Worm (Caenorhabditis elegans) whole organism, mixed stage, embryonic: Measurements from ENCODE around the gene snt-1.
A peak's percentile ranks its signal among the peaks of the same experiment; 100 is the strongest.

Source experiments
- blmp-1 ChIP-seq: fragments of 150-350 bp; optimal IDR thresholded peaks from 2 replicates; lab custom pipeline; 2014; ENCODE audit warnings: missing biosample characterization, missing genetic modification characterization
- ceh-39 ChIP-seq: fragments of 150-350 bp; optimal IDR thresholded peaks from 2 replicates; lab custom pipeline; 2014; ENCODE audit warnings: missing biosample characterization, missing genetic modification characterization
- ceh-43 ChIP-seq: fragments of 200-800 bp; sonication (Bioruptor generic); optimal IDR thresholded peaks from 2 replicates; lab custom pipeline; 2018; ENCODE audit warnings: mild to moderate bottlenecking, missing genetic modification characterization, moderate library complexity, missing compliant biosample characterization
- ceh-83 ChIP-seq: fragments of 200-800 bp; sonication (Bioruptor generic); optimal IDR thresholded peaks from 2 replicates; lab custom pipeline; 2018; ENCODE audit warnings: mild to moderate bottlenecking, missing genetic modification characterization, missing compliant biosample characterization
- ces-1 ChIP-seq: fragments of 150-350 bp; optimal IDR thresholded peaks from 2 replicates; lab custom pipeline; 2014; ENCODE audit warnings: missing biosample characterization, missing genetic modification reagents, missing genetic modification characterization
- drap-1 ChIP-seq: fragments of 200-800 bp; sonication (Bioruptor generic); optimal IDR thresholded peaks from 3 replicates; lab custom pipeline; 2018; ENCODE audit warnings: mild to moderate bottlenecking, missing genetic modification characterization, missing compliant biosample characterization
- elt-1 ChIP-seq: sonication (generic microtip); optimal IDR thresholded peaks from 2 replicates; lab custom pipeline; 2017; ENCODE audit warnings: missing genetic modification characterization, mild to moderate bottlenecking, missing compliant biosample characterization, antibody characterized with exemption, moderate library complexity, borderline replicate concordance; ENCODE audit not compliant: insufficient read depth
- flh-1 ChIP-seq: fragments of 200-800 bp; sonication (Bioruptor generic); optimal IDR thresholded peaks from 2 replicates; lab custom pipeline; 2018; ENCODE audit warnings: mild to moderate bottlenecking, missing genetic modification characterization, moderate library complexity, missing compliant biosample characterization
- ham-2 ChIP-seq: fragments of 200-800 bp; sonication (Bioruptor generic); optimal IDR thresholded peaks from 2 replicates; lab custom pipeline; 2018; ENCODE audit warnings: mild to moderate bottlenecking, missing genetic modification characterization, missing compliant biosample characterization
- hlh-1 ChIP-seq: fragments of 150-350 bp; optimal IDR thresholded peaks from 2 replicates; lab custom pipeline; 2014; ENCODE audit warnings: missing biosample characterization, missing genetic modification reagents, missing genetic modification characterization
- lin-13 ChIP-seq: fragments of 150-350 bp; optimal IDR thresholded peaks from 2 replicates; lab custom pipeline; 2014; ENCODE audit warnings: missing biosample characterization, missing genetic modification characterization
- lin-32 ChIP-seq: fragments of 200-800 bp; sonication (Bioruptor generic); optimal IDR thresholded peaks from 2 replicates; lab custom pipeline; 2018; ENCODE audit warnings: mild to moderate bottlenecking, missing genetic modification characterization, missing compliant biosample characterization
- lsy-2 ChIP-seq: fragments of 150-350 bp; optimal IDR thresholded peaks from 2 replicates; lab custom pipeline; 2014; ENCODE audit warnings: missing biosample characterization, missing genetic modification characterization
- mab-5 ChIP-seq: fragments of 150-350 bp; optimal IDR thresholded peaks from 2 replicates; lab custom pipeline; 2014; ENCODE audit warnings: missing biosample characterization, missing genetic modification characterization
- mls-2 ChIP-seq: sonication (generic microtip); optimal IDR thresholded peaks from 2 replicates; lab custom pipeline; 2016; ENCODE audit warnings: mild to moderate bottlenecking, missing genetic modification characterization, moderate library complexity, missing compliant biosample characterization
- nhr-12 ChIP-seq: fragments of 150-350 bp; optimal IDR thresholded peaks from 2 replicates; lab custom pipeline; 2014; ENCODE audit warnings: missing biosample characterization, missing genetic modification characterization
- nhr-2 ChIP-seq: fragments of 150-350 bp; optimal IDR thresholded peaks from 2 replicates; lab custom pipeline; 2014; ENCODE audit warnings: missing biosample characterization, missing genetic modification characterization
- nhr-237 ChIP-seq: fragments of 150-350 bp; optimal IDR thresholded peaks from 2 replicates; lab custom pipeline; 2014; ENCODE audit warnings: missing biosample characterization, missing genetic modification characterization
- nhr-28 ChIP-seq: fragments of 150-350 bp; optimal IDR thresholded peaks from 2 replicates; lab custom pipeline; 2014; ENCODE audit warnings: missing biosample characterization, missing genetic modification characterization
- nhr-76 ChIP-seq: sonication (generic microtip); optimal IDR thresholded peaks from 2 replicates; lab custom pipeline; 2017; ENCODE audit warnings: missing biosample characterization, missing genetic modification characterization
- pha-4 ChIP-seq: fragments of 150-350 bp; optimal IDR thresholded peaks from 2 replicates; lab custom pipeline; 2018; ENCODE audit warnings: missing biosample characterization, missing genetic modification reagents, missing genetic modification characterization
- sem-2 ChIP-seq: fragments of 200-800 bp; sonication (Bioruptor generic); optimal IDR thresholded peaks from 2 replicates; lab custom pipeline; 2018; ENCODE audit warnings: mild to moderate bottlenecking, missing genetic modification characterization, missing compliant biosample characterization
- tbx-8 ChIP-seq: fragments of 200-800 bp; sonication (Bioruptor generic); optimal IDR thresholded peaks from 2 replicates; lab custom pipeline; 2018; ENCODE audit warnings: mild to moderate bottlenecking, missing genetic modification characterization, moderate library complexity, missing compliant biosample characterization
- unc-120 ChIP-seq: sonication (generic microtip); optimal IDR thresholded peaks from 2 replicates; lab custom pipeline; 2017; ENCODE audit warnings: missing genetic modification characterization, missing compliant biosample characterization; ENCODE audit not compliant: poor library complexity, severe bottlenecking
- unc-39 ChIP-seq: fragments of 150-350 bp; optimal IDR thresholded peaks from 2 replicates; lab custom pipeline; 2014; ENCODE audit warnings: missing biosample characterization, missing genetic modification characterization
- unc-62 ChIP-seq: fragments of 150-350 bp; optimal IDR thresholded peaks from 2 replicates; lab custom pipeline; 2014; ENCODE audit warnings: missing biosample characterization, missing genetic modification reagents, missing genetic modification characterization
- zip-8 ChIP-seq: fragments of 150-350 bp; optimal IDR thresholded peaks from 2 replicates; lab custom pipeline; 2014; ENCODE audit warnings: missing biosample characterization, missing genetic modification characterization
- ztf-11 ChIP-seq: fragments of 150-350 bp; optimal IDR thresholded peaks from 2 replicates; lab custom pipeline; 2014; ENCODE audit warnings: missing biosample characterization, missing genetic modification characterization

Gene snt-1

ce11 chrII:6843680-6844079 is 32.9 kb downstream of the snt-1 start:
- TF ChIP-seq drap-1 (GFP tag; lab: Kevin White, UChicago): peak; percentile 8
- TF ChIP-seq ceh-83: no peak

- TF ChIP-seq ceh-39 (peak; percentile 17), ces-1 (peak; percentile 97), mab-5 (tag; lab: Kevin White, UChicago) (no peak), nhr-2 (peak; percentile 34), tbx-8 (no peak), nhr-12 (tag; lab: Kevin White, UChicago) (peak; percentile 2), zip-8 (tag; lab: Kevin White, UChicago) (peak; percentile 89), elt-1 (no peak), lin-13 (tag; lab: Kevin White, UChicago) (no peak), sem-2 (peak; percentile 24), nhr-237 (tag; lab: Kevin White, UChicago) (peak; percentile 21), ztf-11 (peak; percentile 31), ceh-43 (GFP tag; lab: Kevin White, UChicago) (no peak)
These were observed 33.7 kb downstream of the snt-1 start for ce11 chrII:6844227-6845005.

ce11 chrII:6845006-6845459 is 34.3 kb downstream of the snt-1 start:
- no peak for TF ChIP-seq sem-2
- TF ChIP-seq unc-39 (tag; lab: Kevin White, UChicago): no peak
- TF ChIP-seq ceh-39: no peak

ce11 chrII:6846723-6847122 is 36.0 kb downstream of the snt-1 start:
- peak; percentile 33 for TF ChIP-seq ceh-83
- peak; percentile 13 for TF ChIP-seq lin-32 (GFP tag; lab: Kevin White, UChicago)
- TF ChIP-seq nhr-237 (tag; lab: Kevin White, UChicago): no peak

ce11 chrII:6847917-6848379 is 37.2 kb downstream of the snt-1 start, which contains the start of gene tbc-6:
Gene tbc-6, plus strand, starts transcription at chrII:6848124.
- TF ChIP-seq hlh-1 (tag; lab: Kevin White, UChicago) (no peak), ces-1 (peak; percentile 39), tbx-8 (no peak), ceh-43 (GFP tag; lab: Kevin White, UChicago) (no peak), lsy-2 (tag; lab: Kevin White, UChicago) (peak; percentile 3), flh-1 (GFP tag; lab: Kevin White, UChicago) (no peak), zip-8 (tag; lab: Kevin White, UChicago) (no peak), ham-2 (GFP tag; lab: Kevin White, UChicago) (no peak), nhr-28 (tag; lab: Kevin White, UChicago) (no peak), elt-1 (no peak), unc-120 (tag; lab: Kevin White, UChicago) (no peak), nhr-2 (peak; percentile 11), mab-5 (tag; lab: Kevin White, UChicago) (peak; percentile 12), blmp-1 (tag; lab: Kevin White, UChicago) (peak; percentile 46), ceh-83 (no peak), lin-13 (tag; lab: Kevin White, UChicago) (no peak), unc-62 (GFP tag; lab: Kevin White, UChicago) (peak; percentile 87), nhr-76 (tag; lab: Kevin White, UChicago) (no peak)

- TF ChIP-seq lin-13 (tag; lab: Kevin White, UChicago) (no peak), hlh-1 (tag; lab: Kevin White, UChicago) (peak; percentile 59), pha-4 (no peak), nhr-76 (tag; lab: Kevin White, UChicago) (no peak)
These were observed 38.5 kb downstream of the snt-1 start for ce11 chrII:6849308-6849707.

ce11 chrII:6851938-6852337 is 41.2 kb downstream of the snt-1 start, which contains the start of gene C04A2.15:
Gene C04A2.15, plus strand, starts transcription at chrII:6852236.
- TF ChIP-seq mls-2 (no peak), zip-8 (tag; lab: Kevin White, UChicago) (no peak)
- TF ChIP-seq, all 35 proteins: peak for 0
